Fruit fly (Drosophila melanogaster) whole organism, pupa: Measurements from ENCODE around the gene Obp99d.

Experiments
- CG10348 ChIP-seq: fragments of 200-800 bp; sonication (Bioruptor generic); IDR thresholded peaks from 2 replicates; pipeline ENCODE4 v1.3.6; 2022; ENCODE audit warnings: missing biosample characterization, missing genetic modification characterization
- CG12605 ChIP-seq: fragments of 200-800 bp; sonication (Bioruptor generic); IDR thresholded peaks from 2 replicates; pipeline ENCODE4 v1.3.6; 2022; ENCODE audit warnings: missing biosample characterization, missing genetic modification characterization
- CG14655 ChIP-seq: fragments of 200-800 bp; sonication (Bioruptor generic); optimal IDR thresholded peaks from 3 replicates; lab custom pipeline; 2017; ENCODE audit warnings: mild to moderate bottlenecking, missing biosample characterization, missing genetic modification reagents, missing genetic modification characterization
- CG15710 ChIP-seq: fragments of 200-800 bp; sonication (Bioruptor generic); optimal IDR thresholded peaks from 2 replicates; lab custom pipeline; 2018; ENCODE audit warnings: missing biosample characterization, mild to moderate bottlenecking, missing genetic modification characterization, moderate library complexity
- CG17806 ChIP-seq: fragments of 200-800 bp; sonication (Bioruptor generic); optimal IDR thresholded peaks from 2 replicates; lab custom pipeline; 2018; ENCODE audit warnings: missing biosample characterization, mild to moderate bottlenecking, missing genetic modification characterization, moderate library complexity
- CG32121 ChIP-seq: fragments of 200-800 bp; sonication (Bioruptor generic); IDR thresholded peaks from 2 replicates; pipeline ENCODE4 v1.3.6; 2022; ENCODE audit warnings: missing biosample characterization, missing genetic modification characterization
- CG34367 ChIP-seq: fragments of 200-800 bp; sonication (Bioruptor generic); optimal IDR thresholded peaks from 2 replicates; lab custom pipeline; 2018; ENCODE audit warnings: missing biosample characterization, mild to moderate bottlenecking, missing genetic modification characterization
- D1 ChIP-seq: fragments of 200-800 bp; sonication (Bioruptor generic); optimal IDR thresholded peaks from 2 replicates; lab custom pipeline; 2018; ENCODE audit warnings: missing biosample characterization, mild to moderate bottlenecking, missing genetic modification characterization, moderate library complexity
- EcR ChIP-seq: fragments of 200-800 bp; sonication (Bioruptor generic); optimal IDR thresholded peaks from 3 replicates; lab custom pipeline; 2019; ENCODE audit warnings: missing biosample characterization, missing genetic modification characterization, mild to moderate bottlenecking, moderate library complexity, missing genetic modification reagents
- Pif1A ChIP-seq: fragments of 200-800 bp; sonication (Bioruptor generic); optimal IDR thresholded peaks from 3 replicates; lab custom pipeline; 2016; ENCODE audit warnings: missing biosample characterization, missing genetic modification characterization
- Pif1B ChIP-seq: fragments of 200-800 bp; sonication (Bioruptor generic); optimal IDR thresholded peaks from 3 replicates; lab custom pipeline; 2016; ENCODE audit warnings: missing biosample characterization, missing genetic modification characterization
- Snoo ChIP-seq: fragments of 200-800 bp; sonication (Bioruptor generic); optimal IDR thresholded peaks from 3 replicates; lab custom pipeline; 2017; ENCODE audit warnings: missing biosample characterization, mild to moderate bottlenecking, missing genetic modification characterization, inconsistent platforms

- TF ChIP-seq Pif1B (GFP tag; lab: Kevin White, UChicago) = no peak
- no peak for TF ChIP-seq CG14655 (GFP tag; lab: Kevin White, UChicago)
- no peak for TF ChIP-seq Snoo (tag; lab: Kevin White, UChicago)
- peak; percentile 64 for TF ChIP-seq CG32121 (GFP tag; lab: Robert Waterston, UW)
- peak; percentile 60 for TF ChIP-seq CG17806 (tag; lab: Kevin White, UChicago)
- peak; percentile 55 for TF ChIP-seq CG15710 (tag; lab: Kevin White, UChicago)
- peak; percentile 27 for TF ChIP-seq CG34367
- TF ChIP-seq CG12605 = no peak
- no peak for TF ChIP-seq Pif1A (GFP tag; lab: Kevin White, UChicago)
- no peak for TF ChIP-seq CG10348
- no peak for TF ChIP-seq EcR (GFP tag; lab: Kevin White, UChicago)
- no peak for TF ChIP-seq D1 (tag; lab: Kevin White, UChicago)
Measured at dm6 chr3R:29675333-29675732, 39.0 kb upstream of the Obp99d start, which contains the start of the genes Bub3 and Cap-D2.
